Worm (Caenorhabditis elegans): ENCODE data around the gene mel-46.
A peak's percentile ranks its signal among the peaks of the same experiment; 100 is the strongest.
"Not testable (repeated sequence)": the region's sequence is repeated elsewhere in the genome, so short reads cannot be mapped to it uniquely, and the experiment has no call there.

mel-46 gene

ce11 chrIV:16864876-16865275 lies 1.6 kb upstream of the mel-46 start:
- no peak for TF ChIP-seq nhr-237 (tag; optimal IDR thresholded peaks at IDR 0.05)
- TF ChIP-seq ces-1 (GFP tag; optimal IDR thresholded peaks at IDR 0.05), result no peak
- no peak for TF ChIP-seq flh-1 (GFP tag; optimal IDR thresholded peaks at IDR 0.05)
- no peak for TF ChIP-seq ceh-43 (GFP tag; optimal IDR thresholded peaks at IDR 0.05)
- no peak for TF ChIP-seq sptf-1 (tag; optimal IDR thresholded peaks at IDR 0.05)
- TF ChIP-seq mep-1 (tag; optimal IDR thresholded peaks at IDR 0.05), result no peak
- TF ChIP-seq nhr-76 (tag; optimal IDR thresholded peaks at IDR 0.05), result no peak
- TF ChIP-seq lin-32 (GFP tag; optimal IDR thresholded peaks at IDR 0.05), result no peak

ce11 chrIV:16860702-16861101 lies 2.6 kb downstream of the mel-46 start:
- no peak for TF ChIP-seq unc-62 (GFP tag; optimal IDR thresholded peaks at IDR 0.05)

- TF ChIP-seq ceh-43 (GFP tag; optimal IDR thresholded peaks at IDR 0.05) (no peak), unc-120 (tag; optimal IDR thresholded peaks at IDR 0.05; ENCODE audit: poor library complexity, severe bottlenecking) (no peak), ceh-39 (tag; optimal IDR thresholded peaks at IDR 0.05) (no peak), lin-32 (GFP tag; optimal IDR thresholded peaks at IDR 0.05) (no peak), mab-5 (tag; optimal IDR thresholded peaks at IDR 0.05) (no peak), nhr-76 (tag; optimal IDR thresholded peaks at IDR 0.05) (no peak), ces-1 (GFP tag; optimal IDR thresholded peaks at IDR 0.05) (no peak), unc-62 (GFP tag; optimal IDR thresholded peaks at IDR 0.05) (no peak)
Measured at ce11 chrIV:16854790-16855189, 8.5 kb downstream of the mel-46 start, which contains the start of gene map-2. map-2 (minus strand) TSS chrIV:16854890.

- TF ChIP-seq lsy-2 (tag; optimal IDR thresholded peaks at IDR 0.05), result peak; percentile 75
Measured at ce11 chrIV:16845376-16845775, 17.9 kb downstream of the mel-46 start.

- not testable (repeated sequence) for TF ChIP-seq hlh-1, blmp-1, nhr-2 (tag; optimal IDR thresholded peaks at IDR 0.05)
Measured at ce11 chrIV:16842873-16843272, 20.4 kb downstream of the mel-46 start, which contains the start of gene Y116A8A.150. Y116A8A.150 (minus strand) TSS chrIV:16842973.

- no peak for TF ChIP-seq elt-3 (tag; optimal IDR thresholded peaks at IDR 0.05)
- TF ChIP-seq unc-39 (tag; optimal IDR thresholded peaks at IDR 0.05), result no peak
- no peak for TF ChIP-seq nhr-76 (tag; optimal IDR thresholded peaks at IDR 0.05)
- TF ChIP-seq hlh-1 (tag; optimal IDR thresholded peaks at IDR 0.05), result no peak
- no peak for TF ChIP-seq elt-1 (tag; optimal IDR thresholded peaks at IDR 0.05; ENCODE audit: borderline replicate concordance, insufficient read depth)
- no peak for TF ChIP-seq lin-32 (GFP tag; optimal IDR thresholded peaks at IDR 0.05)
- TF ChIP-seq sem-2 (GFP tag; optimal IDR thresholded peaks at IDR 0.05), result no peak
- TF ChIP-seq ham-2 (GFP tag; optimal IDR thresholded peaks at IDR 0.05), result no peak
- no peak for TF ChIP-seq mab-5 (tag; optimal IDR thresholded peaks at IDR 0.05)
- no peak for TF ChIP-seq nhr-28 (tag; optimal IDR thresholded peaks at IDR 0.05)
- no peak for TF ChIP-seq sptf-1 (tag; optimal IDR thresholded peaks at IDR 0.05)
- no peak for TF ChIP-seq ceh-83 (GFP tag; optimal IDR thresholded peaks at IDR 0.05)
- TF ChIP-seq bed-3 (GFP tag; optimal IDR thresholded peaks at IDR 0.05), result no peak
- no peak for TF ChIP-seq snpc-4 (tag; optimal IDR thresholded peaks at IDR 0.05)
- no peak for TF ChIP-seq zip-8 (tag; optimal IDR thresholded peaks at IDR 0.05)
- TF ChIP-seq nhr-2 (tag; optimal IDR thresholded peaks at IDR 0.05), result no peak
- no peak for TF ChIP-seq lin-13 (tag; optimal IDR thresholded peaks at IDR 0.05)
- TF ChIP-seq blmp-1 (tag; optimal IDR thresholded peaks at IDR 0.05), result no peak
- no peak for TF ChIP-seq M03D4.4 (tag; optimal IDR thresholded peaks at IDR 0.05)
Measured at ce11 chrIV:16831366-16831765, 31.9 kb downstream of the mel-46 start, which contains the start of gene clec-194. clec-194 (plus strand) TSS chrIV:16831666.

ce11 chrIV:16829896-16830295 lies 33.4 kb downstream of the mel-46 start, which contains the start of gene Y116A8A.7:
Y116A8A.7 (plus strand) TSS chrIV:16830196.
- TF ChIP-seq lsy-2 (tag; optimal IDR thresholded peaks at IDR 0.05), result no peak
- TF ChIP-seq mls-2 (tag; optimal IDR thresholded peaks at IDR 0.05), result no peak
- no peak for TF ChIP-seq lin-13 (tag; optimal IDR thresholded peaks at IDR 0.05)
- no peak for TF ChIP-seq ham-2 (GFP tag; optimal IDR thresholded peaks at IDR 0.05)
- no peak for TF ChIP-seq pha-4 (tag; optimal IDR thresholded peaks at IDR 0.05)
- no peak for TF ChIP-seq unc-39 (tag; optimal IDR thresholded peaks at IDR 0.05)
- no peak for TF ChIP-seq nhr-237 (tag; optimal IDR thresholded peaks at IDR 0.05)
- no peak for TF ChIP-seq ceh-43 (GFP tag; optimal IDR thresholded peaks at IDR 0.05)
- no peak for TF ChIP-seq unc-120 (tag; optimal IDR thresholded peaks at IDR 0.05; ENCODE audit: poor library complexity, severe bottlenecking)
